Fruit fly (Drosophila melanogaster): ENCODE measurements around the gene CG5265.

DNA sequence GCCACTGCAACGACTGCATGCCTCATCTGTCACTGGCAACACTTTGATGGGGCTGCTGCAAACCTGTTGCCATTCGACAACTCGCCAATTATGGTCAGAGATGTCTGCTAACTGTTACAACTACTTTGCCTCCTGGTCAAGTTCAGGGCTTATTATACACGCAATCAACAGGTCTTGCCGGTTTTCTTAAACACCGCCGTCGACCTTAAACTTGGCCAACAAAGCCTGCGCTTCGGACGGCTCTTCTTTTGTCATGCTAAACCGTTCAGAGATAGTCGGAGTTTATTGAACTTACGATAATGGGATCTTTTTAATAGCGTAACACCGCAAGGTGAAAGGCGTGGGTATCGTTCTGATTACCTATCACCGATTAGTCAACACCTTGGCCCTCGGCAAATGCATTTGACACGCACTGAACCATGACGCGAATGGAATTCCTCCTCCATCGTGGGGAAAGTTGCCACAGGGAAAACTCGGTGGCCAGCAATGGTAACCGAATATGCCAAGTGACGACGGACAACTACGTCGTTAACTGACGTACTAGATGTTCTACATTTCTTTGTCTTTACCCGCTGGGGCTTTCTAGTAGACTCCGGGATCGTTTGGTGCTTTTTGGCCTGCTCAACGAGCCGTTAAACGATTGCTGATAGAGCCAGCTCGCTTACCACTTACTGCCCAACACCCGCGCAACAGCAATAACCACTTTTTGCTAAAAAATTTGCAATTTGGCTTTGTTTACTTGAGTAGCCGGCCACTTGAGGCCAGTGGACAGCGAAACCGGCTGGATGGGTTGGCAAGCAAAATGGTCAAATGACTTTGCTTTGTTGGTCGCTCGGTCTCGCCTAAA, 27.7 kb upstream of the CG5265 start:
- TF ChIP-seq ttk (optimal IDR thresholded peaks at IDR 0.05), result no peak
- no peak for TF ChIP-seq h (optimal IDR thresholded peaks at IDR 0.05)
- no peak for TF ChIP-seq psq (optimal IDR thresholded peaks at IDR 0.05)
- no peak for TF ChIP-seq Sin3A (optimal IDR thresholded peaks at IDR 0.05)
